Worm (Caenorhabditis elegans) whole organism, late embryonic: ENCODE measurements around the gene abhd-12.
A peak's percentile ranks its signal among the peaks of the same experiment; 100 is the strongest.

Experiments
- C08G9.2 ChIP-seq: sonication (generic microtip); optimal IDR thresholded peaks from 2 replicates; lab custom pipeline; 2016; ENCODE audit warnings: mild to moderate bottlenecking, missing genetic modification characterization, moderate library complexity, missing compliant biosample characterization
- K02D7.2 ChIP-seq: sonication (generic microtip); optimal IDR thresholded peaks from 2 replicates; lab custom pipeline; 2017; ENCODE audit warnings: mild to moderate bottlenecking, missing genetic modification characterization, missing compliant biosample characterization
- T23F11.4 ChIP-seq: fragments of 200-800 bp; sonication (Bioruptor generic); optimal IDR thresholded peaks from 2 replicates; lab custom pipeline; 2018; ENCODE audit warnings: mild to moderate bottlenecking, missing genetic modification characterization, missing compliant biosample characterization
- Y22D7AL.16 ChIP-seq: sonication (generic microtip); optimal IDR thresholded peaks from 2 replicates; lab custom pipeline; 2016; ENCODE audit warnings: missing genetic modification characterization, missing compliant biosample characterization
- ceh-14 ChIP-seq: sonication (generic microtip); optimal IDR thresholded peaks from 2 replicates; lab custom pipeline; 2016; ENCODE audit warnings: missing genotype, missing genetic modification characterization, missing compliant biosample characterization
- ceh-18 ChIP-seq: sonication (generic microtip); optimal IDR thresholded peaks from 2 replicates; lab custom pipeline; 2016; ENCODE audit warnings: missing genetic modification characterization, missing compliant biosample characterization
- ceh-19 ChIP-seq: fragments of 200-800 bp; sonication (Bioruptor generic); optimal IDR thresholded peaks from 2 replicates; lab custom pipeline; 2018; ENCODE audit warnings: mild to moderate bottlenecking, missing genetic modification characterization, missing compliant biosample characterization
- ceh-22 ChIP-seq: sonication (generic microtip); optimal IDR thresholded peaks from 2 replicates; lab custom pipeline; 2017; ENCODE audit warnings: missing biosample characterization, missing genetic modification characterization
- ceh-24 ChIP-seq: sonication (generic microtip); optimal IDR thresholded peaks from 2 replicates; lab custom pipeline; 2016; ENCODE audit warnings: mild to moderate bottlenecking, missing genetic modification characterization, missing compliant biosample characterization
- ceh-30 ChIP-seq: fragments of 150-350 bp; optimal IDR thresholded peaks from 2 replicates; lab custom pipeline; 2014; ENCODE audit warnings: missing biosample characterization, missing genetic modification characterization
- ceh-31 ChIP-seq: sonication (generic microtip); optimal IDR thresholded peaks from 2 replicates; lab custom pipeline; 2016; ENCODE audit warnings: missing genetic modification characterization, missing compliant biosample characterization
- ceh-6 ChIP-seq: fragments of 200-800 bp; sonication (Bioruptor generic); optimal IDR thresholded peaks from 2 replicates; lab custom pipeline; 2018; ENCODE audit warnings: mild to moderate bottlenecking, missing genetic modification characterization, missing compliant biosample characterization
- dmd-4 ChIP-seq: sonication (generic microtip); optimal IDR thresholded peaks from 2 replicates; lab custom pipeline; 2016; ENCODE audit warnings: borderline replicate concordance, missing genetic modification characterization, missing compliant biosample characterization
- elt-2 ChIP-seq: sonication (generic microtip); optimal IDR thresholded peaks from 2 replicates; lab custom pipeline; 2016; ENCODE audit warnings: missing genetic modification reagents, missing genetic modification characterization, missing compliant biosample characterization
- elt-4 ChIP-seq: sonication (generic microtip); optimal IDR thresholded peaks from 2 replicates; lab custom pipeline; 2016; ENCODE audit warnings: missing genetic modification characterization, missing compliant biosample characterization
- ets-4 ChIP-seq: sonication (generic microtip); optimal IDR thresholded peaks from 2 replicates; lab custom pipeline; 2016; ENCODE audit warnings: missing genetic modification characterization, missing compliant biosample characterization
- eyg-1 ChIP-seq: sonication (generic microtip); optimal IDR thresholded peaks from 2 replicates; lab custom pipeline; 2016; ENCODE audit warnings: missing genotype, missing genetic modification characterization, missing compliant biosample characterization
- fkh-10 ChIP-seq: fragments of 150-350 bp; optimal IDR thresholded peaks from 2 replicates; lab custom pipeline; 2014; ENCODE audit warnings: missing biosample characterization, missing genetic modification reagents, missing genetic modification characterization
- fkh-6 ChIP-seq: sonication (generic microtip); optimal IDR thresholded peaks from 2 replicates; lab custom pipeline; 2016; ENCODE audit warnings: missing genetic modification characterization, missing compliant biosample characterization
- hlh-13 ChIP-seq: fragments of 200-800 bp; sonication (Bioruptor generic); optimal IDR thresholded peaks from 2 replicates; lab custom pipeline; 2018; ENCODE audit warnings: mild to moderate bottlenecking, missing genetic modification characterization, missing compliant biosample characterization
- hlh-30 ChIP-seq: sonication (generic microtip); optimal IDR thresholded peaks from 2 replicates; lab custom pipeline; 2017; ENCODE audit warnings: antibody characterized with exemption, missing genetic modification characterization, missing compliant biosample characterization; ENCODE audit not compliant: insufficient read depth
- hlh-8 ChIP-seq: sonication (generic microtip); optimal IDR thresholded peaks from 2 replicates; lab custom pipeline; 2016; ENCODE audit warnings: missing genotype, missing genetic modification characterization, missing compliant biosample characterization
- madf-2 ChIP-seq: sonication (generic microtip); optimal IDR thresholded peaks from 2 replicates; lab custom pipeline; 2017; ENCODE audit warnings: missing genetic modification characterization, missing compliant biosample characterization
- nfya-1 ChIP-seq: sonication (generic microtip); optimal IDR thresholded peaks from 2 replicates; lab custom pipeline; 2017; ENCODE audit warnings: missing genetic modification characterization, mild to moderate bottlenecking, missing compliant biosample characterization, antibody characterized with exemption, moderate library complexity
- nhr-232 ChIP-seq: sonication (generic microtip); optimal IDR thresholded peaks from 2 replicates; lab custom pipeline; 2016; ENCODE audit warnings: missing genetic modification characterization, missing compliant biosample characterization
- pha-2 ChIP-seq: sonication (generic microtip); optimal IDR thresholded peaks from 2 replicates; lab custom pipeline; 2017; ENCODE audit warnings: mild to moderate bottlenecking, missing genetic modification characterization, missing compliant biosample characterization
- pqm-1 ChIP-seq: sonication (generic microtip); optimal IDR thresholded peaks from 2 replicates; lab custom pipeline; 2016; ENCODE audit warnings: missing genetic modification characterization, missing compliant biosample characterization
- pros-1 ChIP-seq: fragments of 150-350 bp; optimal IDR thresholded peaks from 2 replicates; lab custom pipeline; 2014; ENCODE audit warnings: missing biosample characterization, missing genetic modification reagents, missing genetic modification characterization
- ref-2 ChIP-seq: sonication (generic microtip); optimal IDR thresholded peaks from 2 replicates; lab custom pipeline; 2016; ENCODE audit warnings: missing genetic modification characterization, missing compliant biosample characterization
- sdc-2 ChIP-seq: sonication (generic microtip); optimal IDR thresholded peaks from 2 replicates; lab custom pipeline; 2016; ENCODE audit warnings: missing genotype, missing genetic modification characterization, missing compliant biosample characterization
- sox-2 ChIP-seq: fragments of 200-800 bp; sonication (Bioruptor generic); IDR thresholded peaks from 2 replicates; pipeline ENCODE4 v1.3.6; 2022; ENCODE audit warnings: missing genetic modification reagents, missing genetic modification characterization, missing compliant biosample characterization
- sox-4 ChIP-seq: sonication (generic microtip); optimal IDR thresholded peaks from 2 replicates; lab custom pipeline; 2017; ENCODE audit warnings: mild to moderate bottlenecking, missing genetic modification characterization, inconsistent platforms, missing compliant biosample characterization
- syd-9 ChIP-seq: sonication (generic microtip); optimal IDR thresholded peaks from 2 replicates; lab custom pipeline; 2016; ENCODE audit warnings: mild to moderate bottlenecking, missing genetic modification characterization, moderate library complexity, missing compliant biosample characterization
- ttx-3 ChIP-seq: sonication (generic microtip); optimal IDR thresholded peaks from 2 replicates; lab custom pipeline; 2016; ENCODE audit warnings: missing genetic modification reagents, missing genetic modification characterization, missing compliant biosample characterization
- unc-42 ChIP-seq: sonication (generic microtip); optimal IDR thresholded peaks from 2 replicates; lab custom pipeline; 2016; ENCODE audit warnings: missing genotype, missing genetic modification characterization, missing compliant biosample characterization
- unc-55 ChIP-seq: sonication (generic microtip); optimal IDR thresholded peaks from 2 replicates; lab custom pipeline; 2017; ENCODE audit warnings: missing biosample characterization, missing genetic modification reagents, missing genetic modification characterization
- unc-86 ChIP-seq: sonication (generic microtip); optimal IDR thresholded peaks from 2 replicates; lab custom pipeline; 2016; ENCODE audit warnings: missing genetic modification characterization, missing compliant biosample characterization
- ztf-16 ChIP-seq: sonication (generic microtip); optimal IDR thresholded peaks from 2 replicates; lab custom pipeline; 2017; ENCODE audit warnings: missing genetic modification characterization, missing compliant biosample characterization

The abhd-12 gene

DNA sequence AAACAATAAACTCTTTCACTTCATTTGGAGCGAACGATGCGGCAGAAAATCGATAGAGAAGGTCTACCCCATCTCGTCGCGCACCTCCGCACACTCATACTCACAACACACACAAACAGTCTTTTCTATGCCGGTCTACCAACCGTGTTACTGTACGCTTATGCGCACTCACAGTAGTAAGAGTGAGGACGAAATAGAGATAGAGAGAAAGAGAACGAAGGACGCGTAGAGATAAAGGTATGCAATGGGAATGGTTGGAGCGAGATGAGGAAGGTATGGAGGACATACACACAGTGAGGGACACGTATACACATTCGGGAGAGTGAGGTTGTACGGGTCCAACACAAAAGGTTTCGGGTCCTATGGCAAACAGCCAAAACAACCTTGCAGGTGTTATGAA, 4.9 kb upstream of the abhd-12 start (continued):
- TF ChIP-seq sox-2 (GFP tag; lab: Robert Waterston, UW) = no peak
- no peak for TF ChIP-seq hlh-13 (GFP tag; lab: Kevin White, UChicago)
- TF ChIP-seq hlh-8 = no peak
- peak; percentile 12 for TF ChIP-seq elt-2 (tag; lab: Kevin White, UChicago)
- TF ChIP-seq T23F11.4 (GFP tag; lab: Kevin White, UChicago) = peak; percentile 52
- no peak for TF ChIP-seq K02D7.2 (tag; lab: Kevin White, UChicago)
- peak; percentile 15 for TF ChIP-seq sdc-2 (tag; lab: Kevin White, UChicago)
- TF ChIP-seq ceh-30 (tag; lab: Kevin White, UChicago) = no peak
- TF ChIP-seq pha-2 (tag; lab: Kevin White, UChicago) = no peak
- TF ChIP-seq ceh-19 (GFP tag; lab: Kevin White, UChicago) = no peak
- no peak for TF ChIP-seq pqm-1

DNA sequence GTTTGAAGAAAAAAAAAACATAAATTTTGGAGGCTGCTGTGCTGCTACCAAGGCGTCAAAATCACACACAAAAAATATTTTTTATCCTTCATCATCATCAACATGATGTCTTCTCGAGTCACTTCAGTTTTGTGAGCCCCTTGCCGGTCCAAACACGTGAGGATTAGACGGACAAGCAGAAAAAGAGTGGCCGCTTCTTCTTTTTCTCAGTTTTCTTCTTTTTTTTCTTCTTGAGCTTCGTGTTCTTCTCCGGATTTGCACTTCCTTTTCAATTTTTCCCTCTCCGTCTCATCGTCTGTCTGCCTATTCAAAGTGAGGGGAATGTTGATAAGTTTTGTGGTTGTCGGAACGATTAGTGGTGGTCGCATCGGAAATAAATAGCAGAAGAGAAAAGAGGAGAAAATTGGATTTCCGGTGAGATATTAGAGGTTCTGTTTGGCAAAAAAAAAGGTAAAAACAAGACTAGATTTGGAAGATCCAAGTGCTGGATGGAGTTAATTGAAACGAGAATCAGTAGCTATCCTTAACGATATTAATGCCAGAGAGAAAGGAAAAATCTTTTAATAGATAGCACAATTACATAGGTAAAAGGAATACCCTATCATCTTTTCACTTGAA, 3.2 kb upstream of the abhd-12 start:
- TF ChIP-seq unc-42 (tag; lab: Kevin White, UChicago) = peak; percentile 62
- no peak for TF ChIP-seq hlh-30
- no peak for TF ChIP-seq ceh-6 (GFP tag; lab: Kevin White, UChicago)
- TF ChIP-seq nfya-1 (tag; lab: Kevin White, UChicago) = no peak
- no peak for TF ChIP-seq ceh-14 (tag; lab: Kevin White, UChicago)
- TF ChIP-seq ztf-16 (tag; lab: Kevin White, UChicago) = no peak
- no peak for TF ChIP-seq ceh-22 (tag; lab: Kevin White, UChicago)
- no peak for TF ChIP-seq pha-2 (tag; lab: Kevin White, UChicago)
- TF ChIP-seq, all 69 proteins: peak for 1

DNA sequence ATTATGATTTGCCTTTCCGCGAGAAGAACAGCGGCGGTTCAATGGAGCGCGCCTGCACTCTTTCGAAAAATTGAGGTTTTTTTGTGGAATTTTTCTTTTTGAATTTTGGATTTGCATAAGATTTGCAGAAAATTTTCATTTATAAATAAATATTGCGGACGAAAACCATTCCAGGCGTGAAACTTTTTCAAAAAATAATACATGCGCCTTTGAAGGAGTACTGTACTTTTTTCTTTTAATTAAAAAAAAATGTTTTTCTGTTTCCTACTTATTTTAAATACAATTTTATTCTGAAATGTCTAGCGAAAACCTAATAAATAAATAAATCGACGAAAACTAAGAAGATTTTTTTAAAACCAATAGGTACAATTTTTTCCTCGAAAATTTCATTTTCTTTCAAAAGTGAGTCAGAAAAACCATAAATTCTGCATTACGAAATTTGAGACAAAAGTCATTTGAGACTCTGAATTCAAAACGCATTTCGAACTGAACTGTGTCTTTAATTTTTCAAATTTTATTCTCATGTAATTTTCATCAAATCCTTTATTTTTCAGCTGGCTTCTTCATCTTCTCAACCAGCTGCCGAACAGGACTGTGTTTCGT, 2.6 kb upstream of the abhd-12 start, which contains the start of gene F26D11.1:
F26D11.1 (plus strand) TSS at position 553 of the 603 bp plus-strand sequence.
- TF ChIP-seq eyg-1 (tag; lab: Kevin White, UChicago) (no peak), hlh-8 (no peak), madf-2 (tag; lab: Kevin White, UChicago) (no peak), ztf-16 (tag; lab: Kevin White, UChicago) (no peak), unc-86 (no peak), elt-2 (tag; lab: Kevin White, UChicago) (no peak), ceh-6 (GFP tag; lab: Kevin White, UChicago) (no peak), hlh-30 (no peak), Y22D7AL.16 (no peak), pros-1 (tag; lab: Kevin White, UChicago) (no peak), ceh-18 (tag; lab: Kevin White, UChicago) (no peak), ets-4 (tag; lab: Kevin White, UChicago) (no peak), fkh-10 (no peak), ref-2 (tag; lab: Kevin White, UChicago) (no peak), sox-4 (tag; lab: Kevin White, UChicago) (no peak), ceh-24 (tag; lab: Kevin White, UChicago) (no peak), hlh-13 (GFP tag; lab: Kevin White, UChicago) (no peak), ceh-31 (tag; lab: Kevin White, UChicago) (no peak)

DNA sequence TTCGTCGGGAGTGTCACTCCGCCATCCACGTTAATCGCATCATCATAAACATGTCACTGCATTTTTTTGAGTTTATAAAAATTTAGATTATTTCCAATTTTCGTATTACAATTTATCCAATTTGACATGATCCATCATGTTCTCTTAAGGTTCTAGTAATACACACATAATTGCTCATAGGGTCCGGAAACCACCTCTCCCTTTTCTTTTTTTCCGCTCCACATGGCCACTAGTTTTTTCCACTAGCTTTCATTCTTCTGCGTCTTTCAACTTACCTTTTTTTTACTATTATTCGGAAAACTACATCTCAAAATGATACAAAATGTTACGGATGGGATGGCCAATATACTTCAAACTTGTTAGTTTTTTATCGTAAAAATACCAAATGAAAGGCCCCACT, 2.2 kb downstream of the abhd-12 start, which contains the start of gene Y97E10AL.1:
Y97E10AL.1 (plus strand) TSS at position 301 of the 400 bp plus-strand sequence.
- no peak for TF ChIP-seq ceh-30 (tag; lab: Kevin White, UChicago)
- no peak for TF ChIP-seq unc-55
- no peak for TF ChIP-seq dmd-4
- TF ChIP-seq ttx-3 (tag; lab: Kevin White, UChicago) = no peak
- TF ChIP-seq elt-4 = no peak
- no peak for TF ChIP-seq elt-2 (tag; lab: Kevin White, UChicago)
- TF ChIP-seq fkh-6 (tag; lab: Kevin White, UChicago) = no peak
- TF ChIP-seq eyg-1 (tag; lab: Kevin White, UChicago) = no peak
- TF ChIP-seq sox-2 (GFP tag; lab: Robert Waterston, UW) = no peak
- TF ChIP-seq ceh-18 (tag; lab: Kevin White, UChicago) = no peak
- no peak for TF ChIP-seq nhr-232 (tag; lab: Kevin White, UChicago)
- TF ChIP-seq hlh-30 = no peak
- no peak for TF ChIP-seq syd-9
- no peak for TF ChIP-seq C08G9.2
